Worm (Caenorhabditis elegans) whole organism, L3 larva: Measurements from ENCODE around the gene skpt-1.

Experiments used
- nhr-23 ChIP-seq: fragments of 150-350 bp; optimal IDR thresholded peaks from 2 replicates; lab custom pipeline; 2014; ENCODE audit warnings: missing biosample characterization, missing genetic modification reagents, missing genetic modification characterization
- nhr-237 ChIP-seq: fragments of 150-350 bp; optimal IDR thresholded peaks from 2 replicates; lab custom pipeline; 2014; ENCODE audit warnings: missing biosample characterization, missing genetic modification characterization
- pqm-1 ChIP-seq: fragments of 150-350 bp; optimal IDR thresholded peaks from 2 replicates; lab custom pipeline; 2017; ENCODE audit warnings: missing biosample characterization, missing genetic modification characterization, inconsistent platforms

- no peak for TF ChIP-seq nhr-23 (tag; lab: Kevin White, UChicago)
- no peak for TF ChIP-seq pqm-1 (tag; lab: Kevin White, UChicago)
- TF ChIP-seq nhr-237 (tag; lab: Kevin White, UChicago): no peak
These were observed 30.3 kb downstream of the skpt-1 start for ce11 chrIII:5417921-5418320.
